Fruit fly (Drosophila melanogaster) whole organism, embryonic: ENCODE results near the gene CG14329.

Experiments used
- Awh ChIP-seq: fragments of 200-800 bp; sonication (Bioruptor generic); IDR thresholded peaks from 2 replicates; pipeline ENCODE4, ENCODE4 v1.3.6; 2022; ENCODE audit warnings: missing biosample characterization, missing genetic modification characterization
- Bteb2 ChIP-seq: fragments of 200-800 bp; sonication (Bioruptor generic); optimal IDR thresholded peaks from 2 replicates; lab custom pipeline; 2016; ENCODE audit warnings: missing biosample characterization, missing genetic modification characterization
- CG10366 ChIP-seq: fragments of 200-800 bp; sonication (Bioruptor generic); IDR thresholded peaks from 2 replicates; pipeline ENCODE4 v1.3.6; 2022; ENCODE audit warnings: missing biosample characterization, missing genetic modification characterization
- CG11560 ChIP-seq: fragments of 200-800 bp; sonication (Bioruptor generic); IDR thresholded peaks from 3 replicates; pipeline ENCODE4 v1.3.6; 2022; ENCODE audit warnings: missing biosample characterization, missing genetic modification characterization
- CG12391 ChIP-seq: fragments of 200-800 bp; sonication (Bioruptor generic); optimal IDR thresholded peaks from 3 replicates; lab custom pipeline; 2018; ENCODE audit warnings: missing biosample characterization, mild to moderate bottlenecking, missing genetic modification characterization, moderate library complexity
- CG13424 ChIP-seq: fragments of 200-800 bp; sonication (Bioruptor generic); optimal IDR thresholded peaks from 2 replicates; lab custom pipeline; 2019; ENCODE audit warnings: missing biosample characterization, mild to moderate bottlenecking, missing genetic modification characterization, moderate library complexity
- CG14710 ChIP-seq: fragments of 200-800 bp; sonication (Bioruptor generic); optimal IDR thresholded peaks from 3 replicates; lab custom pipeline; 2019; ENCODE audit warnings: missing biosample characterization, mild to moderate bottlenecking, missing genetic modification characterization, moderate library complexity
- CG15696 ChIP-seq: fragments of 200-800 bp; sonication (Bioruptor generic); optimal IDR thresholded peaks from 2 replicates; lab custom pipeline; 2019; ENCODE audit warnings: missing biosample characterization, mild to moderate bottlenecking, missing genetic modification characterization, moderate library complexity
- CG1647 ChIP-seq: fragments of 200-800 bp; sonication (Bioruptor generic); optimal IDR thresholded peaks from 3 replicates; lab custom pipeline; 2016; ENCODE audit warnings: missing biosample characterization, missing genetic modification characterization
- CG18262 ChIP-seq: fragments of 200-800 bp; optimal IDR thresholded peaks from 3 replicates; lab custom pipeline; 2019; ENCODE audit warnings: missing biosample characterization, mild to moderate bottlenecking, missing genetic modification characterization, moderate library complexity
- CG2678 ChIP-seq: fragments of 200-800 bp; sonication (Bioruptor generic); optimal IDR thresholded peaks from 3 replicates; lab custom pipeline; 2019; ENCODE audit warnings: missing biosample characterization, mild to moderate bottlenecking, missing genetic modification characterization, moderate library complexity
- CG2712 ChIP-seq: fragments of 200-800 bp; optimal IDR thresholded peaks from 3 replicates; lab custom pipeline; 2019; ENCODE audit warnings: missing biosample characterization, mild to moderate bottlenecking, missing genetic modification characterization, moderate library complexity
- CG30403 ChIP-seq: fragments of 200-800 bp; sonication (Bioruptor generic); optimal IDR thresholded peaks from 3 replicates; lab custom pipeline; 2016; ENCODE audit warnings: missing biosample characterization, missing genetic modification characterization
- CG31441 ChIP-seq: fragments of 200-800 bp; sonication (Bioruptor generic); IDR thresholded peaks from 2 replicates; pipeline ENCODE4 v1.3.6; 2022; ENCODE audit warnings: missing biosample characterization, missing genetic modification characterization
- CG3407 ChIP-seq: fragments of 200-800 bp; sonication (Bioruptor generic); optimal IDR thresholded peaks from 2 replicates; lab custom pipeline; 2018; ENCODE audit warnings: missing biosample characterization, mild to moderate bottlenecking, missing genetic modification characterization
- CG4360 ChIP-seq: fragments of 200-800 bp; sonication (Bioruptor generic); IDR thresholded peaks from 2 replicates; pipeline ENCODE4 v1.3.6; 2022; ENCODE audit warnings: missing biosample characterization, missing genetic modification characterization
- CG8765 ChIP-seq: fragments of 200-800 bp; sonication (Bioruptor generic); IDR thresholded peaks from 2 replicates; pipeline ENCODE4 v1.3.6; 2022; ENCODE audit warnings: missing biosample characterization, missing genetic modification characterization
- CG8924 ChIP-seq: fragments of 200-800 bp; optimal IDR thresholded peaks from 3 replicates; lab custom pipeline; 2019; ENCODE audit warnings: missing biosample characterization, mild to moderate bottlenecking, missing genetic modification characterization, moderate library complexity
- CoRest ChIP-seq: fragments of 200-800 bp; sonication (Bioruptor generic); optimal IDR thresholded peaks from 3 replicates; lab custom pipeline; 2018; ENCODE audit warnings: missing biosample characterization, mild to moderate bottlenecking, missing genetic modification characterization, moderate library complexity
- Deaf1 ChIP-seq: fragments of 200-800 bp; optimal IDR thresholded peaks from 3 replicates; lab custom pipeline; 2019; ENCODE audit warnings: missing biosample characterization, mild to moderate bottlenecking, missing genetic modification characterization, moderate library complexity
- Ets65A ChIP-seq: fragments of 200-800 bp; sonication (Bioruptor generic); peaks from one replicate; lab custom pipeline; 2016; ENCODE audit warnings: missing biosample characterization, missing genetic modification characterization
- Med ChIP-seq: fragments of 200-800 bp; sonication (Bioruptor generic); peaks from one replicate; lab custom pipeline; 2016; ENCODE audit warnings: missing biosample characterization, missing genetic modification characterization, mild to moderate bottlenecking, inconsistent platforms, moderate library complexity
- Opbp ChIP-seq: fragments of 200-800 bp; sonication (Bioruptor generic); IDR thresholded peaks from 3 replicates; pipeline ENCODE4 v1.3.6; 2022; ENCODE audit warnings: missing biosample characterization, missing genetic modification characterization; ENCODE audit not compliant: partially characterized antibody
- Poxn ChIP-seq: fragments of 200-800 bp; sonication (Bioruptor generic); IDR thresholded peaks from 2 replicates; pipeline ENCODE4 v1.3.6; 2022; ENCODE audit warnings: missing biosample characterization, missing genetic modification characterization
- br ChIP-seq: fragments of >200 bp; optimal IDR thresholded peaks from 2 replicates; lab custom pipeline; 2017
- chinmo ChIP-seq: fragments of 200-800 bp; sonication (Bioruptor generic); IDR thresholded peaks from 4 replicates; pipeline ENCODE4 v1.3.6; 2022; ENCODE audit warnings: missing biosample characterization, missing genetic modification characterization; ENCODE audit not compliant: partially characterized antibody
- dmrt11E ChIP-seq: fragments of 200-800 bp; sonication (Bioruptor generic); optimal IDR thresholded peaks from 3 replicates; lab custom pipeline; 2018; ENCODE audit warnings: missing biosample characterization, mild to moderate bottlenecking, missing genetic modification characterization, moderate library complexity
- gem ChIP-seq: fragments of 200-800 bp; sonication (Bioruptor generic); optimal IDR thresholded peaks from 2 replicates; lab custom pipeline; 2019; ENCODE audit warnings: missing biosample characterization, mild to moderate bottlenecking, missing genetic modification characterization, moderate library complexity
- gfzf ChIP-seq: fragments of 200-800 bp; sonication (Bioruptor generic); optimal IDR thresholded peaks from 2 replicates; lab custom pipeline; 2016; ENCODE audit warnings: missing biosample characterization, mild to moderate bottlenecking, missing genetic modification characterization, moderate library complexity
- nau ChIP-seq: fragments of 200-800 bp; sonication (Bioruptor generic); optimal IDR thresholded peaks from 3 replicates; lab custom pipeline; 2017; ENCODE audit warnings: missing biosample characterization, mild to moderate bottlenecking, missing genetic modification characterization, missing genetic modification reagents
- nmo ChIP-seq: fragments of 200-800 bp; sonication (Bioruptor generic); optimal IDR thresholded peaks from 2 replicates; lab custom pipeline; 2018; ENCODE audit warnings: missing biosample characterization, mild to moderate bottlenecking, missing genetic modification characterization, moderate library complexity
- phol ChIP-seq: fragments of 200-800 bp; sonication (Bioruptor generic); optimal IDR thresholded peaks from 3 replicates; lab custom pipeline; 2018; ENCODE audit warnings: missing biosample characterization, mild to moderate bottlenecking, missing genetic modification characterization, moderate library complexity
- pros ChIP-seq: fragments of 200-800 bp; sonication (Bioruptor generic); optimal IDR thresholded peaks from 3 replicates; lab custom pipeline; 2019; ENCODE audit warnings: missing biosample characterization, mild to moderate bottlenecking, missing genetic modification characterization, moderate library complexity
- pzg ChIP-seq: fragments of 200-800 bp; sonication (Bioruptor generic); optimal IDR thresholded peaks from 3 replicates; lab custom pipeline; 2018; ENCODE audit warnings: missing biosample characterization, mild to moderate bottlenecking, missing genetic modification characterization, moderate library complexity
- ranshi ChIP-seq: fragments of 200-800 bp; sonication (Bioruptor generic); IDR thresholded peaks from 2 replicates; pipeline ENCODE4 v1.3.6; 2022; ENCODE audit warnings: missing biosample characterization, missing genetic modification characterization
- sc ChIP-seq, 3 experiments: fragments of >200 bp in 2 of 3; fragments of 200-800 bp in 1 of 3; sonication (Bioruptor generic) in 1 of 3; optimal IDR thresholded peaks; 2 replicates in 2 of 3; 3 replicates in 1 of 3; lab custom pipeline; 2017; ENCODE audit warnings: mild to moderate bottlenecking in 1 of 3, missing biosample characterization in 1 of 3, missing genetic modification characterization in 1 of 3, missing genetic modification reagents in 1 of 3
- tap ChIP-seq: fragments of 200-800 bp; optimal IDR thresholded peaks from 3 replicates; lab custom pipeline; 2019; ENCODE audit warnings: missing biosample characterization, mild to moderate bottlenecking, missing genetic modification characterization, moderate library complexity
- vvl ChIP-seq: fragments of 200-800 bp; sonication (Bioruptor generic); IDR thresholded peaks from 2 replicates; pipeline ENCODE4 v1.3.6; 2022; ENCODE audit warnings: missing biosample characterization, missing genetic modification characterization

Gene CG14329

dm6 chr3R:17591831-17592230, 17.3 kb upstream of the CG14329 start (continued):
- TF ChIP-seq CG8924 (tag; lab: Kevin White, UChicago), result peak; percentile 7
- TF ChIP-seq CG12391 (tag; lab: Kevin White, UChicago), result peak; percentile 22
- TF ChIP-seq Deaf1 (tag; lab: Kevin White, UChicago), result no peak
- 0 out of 2 replicates have a peak, but pooled peaks have one; percentile 13 for TF ChIP-seq CG31441 (GFP tag; lab: Robert Waterston, UW)
- TF ChIP-seq CG8765 (GFP tag; lab: Robert Waterston, UW), result no peak
- TF ChIP-seq CG3407 (GFP tag; lab: Kevin White, UChicago), result no peak
- peak; percentile 48 for TF ChIP-seq phol (tag; lab: Kevin White, UChicago)
- TF ChIP-seq Poxn (GFP tag; lab: Robert Waterston, UW), result no peak
- no peak for TF ChIP-seq Med (GFP tag; lab: Kevin White, UChicago)
- peak; percentile 16 for TF ChIP-seq CG14710 (tag; lab: Kevin White, UChicago)
- no peak for TF ChIP-seq CG10366
- no peak for TF ChIP-seq chinmo (GFP tag; lab: Robert Waterston, UW)
- TF ChIP-seq Opbp (GFP tag; lab: Robert Waterston, UW), result no peak
- peak; percentile 58; the same call in 1 of the 2 replicates for TF ChIP-seq Awh (GFP tag; lab: Robert Waterston, UW)
- peak; percentile 41 for TF ChIP-seq CG18262
- TF ChIP-seq ranshi (GFP tag; lab: Robert Waterston, UW), result no peak
- no peak for TF ChIP-seq vvl
- TF ChIP-seq CG2678 (tag; lab: Kevin White, UChicago), result no peak
- TF ChIP-seq dmrt11E (tag; lab: Kevin White, UChicago), result peak; percentile 42
- TF ChIP-seq CG1647 (GFP tag; lab: Kevin White, UChicago), result no peak
- no peak for TF ChIP-seq br (lab: Kevin White, UChicago)
- TF ChIP-seq CG11560, result no peak
- TF ChIP-seq gfzf, result no peak
- TF ChIP-seq CG15696, result peak; percentile 4
- peak; percentile 31 for TF ChIP-seq nmo
- peak; percentile 49 for TF ChIP-seq CG2712
- no peak for TF ChIP-seq sc (optimal IDR thresholded peaks at IDR 0.05; lab: Kevin White, UChicago)
- TF ChIP-seq sc (GFP tag; optimal IDR thresholded peaks at IDR 0.05; lab: Kevin White, UChicago), result no peak
- no peak for TF ChIP-seq CG30403 (GFP tag; lab: Kevin White, UChicago)
- peak; percentile 49 for TF ChIP-seq gem
- TF ChIP-seq nau (GFP tag; lab: Kevin White, UChicago), result no peak
- TF ChIP-seq CG13424 (tag; lab: Kevin White, UChicago), result peak; percentile 11
- TF ChIP-seq CoRest, result peak; percentile 10
- TF ChIP-seq, all 482 proteins: peak for 25

DNA sequence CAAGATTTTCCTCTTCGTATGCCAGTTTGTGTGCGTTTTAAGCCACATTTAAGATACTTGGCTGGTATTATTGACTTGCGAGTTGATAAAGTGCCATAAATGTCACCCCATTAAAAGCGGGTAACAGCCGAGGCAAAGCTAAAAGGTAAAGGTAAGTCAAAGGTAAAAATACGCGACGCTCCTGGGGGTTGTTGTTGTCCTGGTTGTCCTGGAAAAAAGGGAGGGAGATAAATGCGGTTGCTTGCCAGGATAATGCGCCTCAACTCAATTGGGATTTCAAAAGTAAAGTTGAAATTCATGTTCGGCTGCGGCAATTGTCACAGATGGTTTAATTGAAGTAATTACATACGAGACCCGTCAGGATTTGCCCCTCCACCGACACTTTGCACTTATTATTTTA, 15.7 kb upstream of the CG14329 start:
- TF ChIP-seq pros (GFP tag; lab: Kevin White, UChicago), result peak; percentile 67
- TF ChIP-seq tap (tag; lab: Kevin White, UChicago), result peak; percentile 14
- peak; percentile 63; the same call in 1 of the 2 replicates for TF ChIP-seq CG4360
- no peak for TF ChIP-seq Bteb2 (GFP tag; lab: Kevin White, UChicago)

dm6 chr3R:17594086-17594485, 15.1 kb upstream of the CG14329 start, which contains the start of gene Sgs5bis:
TSS of gene Sgs5bis (plus strand) at chr3R:17594386.
- TF ChIP-seq pzg (GFP tag; lab: Kevin White, UChicago) (no peak), Ets65A (GFP tag; lab: Kevin White, UChicago) (peak; percentile 68)
